Worm (Caenorhabditis elegans) whole organism, L4 larva: ENCODE results near the gene Y6E2A.4.

Source experiments
- D1046.2 ChIP-seq: fragments of 200-800 bp; sonication (Bioruptor generic); IDR thresholded peaks from 2 replicates; pipeline ENCODE4 v1.3.6; 2022; ENCODE audit warnings: missing genetic modification characterization, missing compliant biosample characterization
- F49E8.2 ChIP-seq: sonication (generic microtip); optimal IDR thresholded peaks from 2 replicates; lab custom pipeline; 2016; ENCODE audit warnings: missing compliant biosample characterization, mild to moderate bottlenecking, missing genetic modification characterization, borderline replicate concordance
- T26A8.4 ChIP-seq: fragments of 200-800 bp; sonication (Bioruptor generic); IDR thresholded peaks from 2 replicates; pipeline ENCODE4 v1.3.6; 2022; ENCODE audit warnings: missing genetic modification characterization, missing compliant biosample characterization
- Y105C5A.15 ChIP-seq: fragments of 200-800 bp; sonication (Bioruptor generic); IDR thresholded peaks from 2 replicates; pipeline ENCODE4 v1.3.6; 2022; ENCODE audit warnings: missing genetic modification characterization, missing compliant biosample characterization
- Y5F2A.4 ChIP-seq: fragments of 200-800 bp; sonication (Bioruptor generic); optimal IDR thresholded peaks from 2 replicates; lab custom pipeline; 2018; ENCODE audit warnings: mild to moderate bottlenecking, missing genetic modification characterization, missing compliant biosample characterization
- aha-1 ChIP-seq: fragments of 150-350 bp; peaks from one replicate; lab custom pipeline; 2014; ENCODE audit warnings: missing biosample characterization, missing genetic modification characterization
- ceh-28 ChIP-seq: fragments of 150-350 bp; optimal IDR thresholded peaks from 2 replicates; lab custom pipeline; 2014; ENCODE audit warnings: missing biosample characterization, missing genetic modification reagents, missing genetic modification characterization
- ceh-82 ChIP-seq: sonication (generic microtip); optimal IDR thresholded peaks from 2 replicates; lab custom pipeline; 2017; ENCODE audit warnings: missing biosample characterization, missing genetic modification characterization
- ces-1 ChIP-seq: fragments of 150-350 bp; sonication (generic microtip); optimal IDR thresholded peaks from 4 replicates; lab custom pipeline; 2014; ENCODE audit warnings: missing biosample characterization, missing genetic modification reagents, missing genetic modification characterization
- daf-12 ChIP-seq: fragments of 150-350 bp; optimal IDR thresholded peaks from 2 replicates; lab custom pipeline; 2014; ENCODE audit warnings: missing biosample characterization, missing genetic modification reagents, missing genetic modification characterization
- daf-16 ChIP-seq, 3 experiments: sonication (generic microtip); optimal IDR thresholded peaks; 2 replicates each; lab custom pipeline; 2016 to 2017; ENCODE audit warnings: missing genetic modification characterization in 3 of 3, missing genetic modification reagents in 3 of 3, mild to moderate bottlenecking in 2 of 3, missing compliant biosample characterization in 2 of 3, missing biosample characterization in 1 of 3, moderate library complexity in 1 of 3
- dmd-6 ChIP-seq: fragments of 200-800 bp; sonication (Bioruptor generic); IDR thresholded peaks from 2 replicates; pipeline ENCODE4 v1.3.6; 2022; ENCODE audit warnings: missing genetic modification reagents, missing genetic modification characterization, missing compliant biosample characterization
- dmd-8 ChIP-seq: fragments of 200-800 bp; sonication (Bioruptor generic); IDR thresholded peaks from 2 replicates; pipeline ENCODE4 v1.3.6; 2022; ENCODE audit warnings: missing genetic modification characterization, missing compliant biosample characterization
- duxl-1 ChIP-seq: sonication (generic microtip); optimal IDR thresholded peaks from 2 replicates; lab custom pipeline; 2016; ENCODE audit warnings: mild to moderate bottlenecking, missing genetic modification characterization, moderate library complexity, missing compliant biosample characterization; ENCODE audit not compliant: poor library complexity
- fkh-10 ChIP-seq: fragments of 150-350 bp; optimal IDR thresholded peaks from 2 replicates; lab custom pipeline; 2014; ENCODE audit warnings: missing biosample characterization, missing genetic modification reagents, missing genetic modification characterization
- fos-1 ChIP-seq: fragments of 150-350 bp; optimal IDR thresholded peaks from 2 replicates; lab custom pipeline; 2014; ENCODE audit warnings: missing biosample characterization, missing genetic modification characterization
- lin-1 ChIP-seq: fragments of 200-800 bp; sonication (Bioruptor generic); IDR thresholded peaks from 2 replicates; pipeline ENCODE4 v1.3.6; 2022; ENCODE audit warnings: missing genetic modification reagents, missing genetic modification characterization, missing compliant biosample characterization
- lin-15B ChIP-seq: fragments of 150-350 bp; sonication (generic microtip); optimal IDR thresholded peaks from 3 replicates; lab custom pipeline; 2014; ENCODE audit warnings: missing biosample characterization, missing genetic modification characterization
- lin-29 ChIP-seq: fragments of 200-800 bp; sonication (Bioruptor generic); IDR thresholded peaks from 2 replicates; pipeline ENCODE4 v1.3.6; 2022; ENCODE audit warnings: missing genetic modification reagents, missing genetic modification characterization, missing compliant biosample characterization
- lin-38 ChIP-seq: fragments of 200-800 bp; sonication (Bioruptor generic); IDR thresholded peaks from 2 replicates; pipeline ENCODE4 v1.3.6; 2022; ENCODE audit warnings: missing genetic modification reagents, missing genetic modification characterization, missing compliant biosample characterization
- lin-39 ChIP-seq: fragments of 150-350 bp; optimal IDR thresholded peaks from 2 replicates; lab custom pipeline; 2014; ENCODE audit warnings: missing biosample characterization, missing genetic modification reagents, missing genetic modification characterization
- lsy-2 ChIP-seq, 2 experiments: fragments of 150-350 bp in 1 of 2; sonication (generic microtip) in 1 of 2; optimal IDR thresholded peaks; 2 replicates each; lab custom pipeline; 2014 to 2017; ENCODE audit warnings: missing biosample characterization in 2 of 2, missing genetic modification characterization in 2 of 2
- madf-5 ChIP-seq, 2 experiments: fragments of 200-800 bp; sonication (Bioruptor generic); IDR thresholded peaks; 2 replicates each; pipeline ENCODE4 v1.3.6; 2022; ENCODE audit warnings: missing compliant biosample characterization in 2 of 2, missing genetic modification characterization in 2 of 2
- madf-9 ChIP-seq: fragments of 200-800 bp; sonication (Bioruptor generic); conservative IDR thresholded peaks from 2 replicates; pipeline ENCODE4 v1.3.6; 2022; ENCODE audit warnings: missing genetic modification reagents, missing genetic modification characterization, missing compliant biosample characterization
- mep-1 ChIP-seq: fragments of 150-350 bp; sonication (generic microtip); optimal IDR thresholded peaks from 3 replicates; lab custom pipeline; 2014; ENCODE audit warnings: missing biosample characterization, missing genetic modification characterization
- mes-2 ChIP-seq: sonication (generic microtip); optimal IDR thresholded peaks from 2 replicates; lab custom pipeline; 2016; ENCODE audit warnings: missing genotype, mild to moderate bottlenecking, missing genetic modification characterization, missing compliant biosample characterization; ENCODE audit not compliant: poor library complexity, severe bottlenecking
- nhr-102 ChIP-seq: sonication (generic microtip); optimal IDR thresholded peaks from 2 replicates; lab custom pipeline; 2016; ENCODE audit warnings: mild to moderate bottlenecking, missing genetic modification characterization, moderate library complexity, missing compliant biosample characterization
- nhr-11 ChIP-seq: fragments of 150-350 bp; optimal IDR thresholded peaks from 2 replicates; lab custom pipeline; 2014; ENCODE audit warnings: missing biosample characterization, missing genetic modification characterization
- nhr-111 ChIP-seq: fragments of 200-800 bp; sonication (Bioruptor generic); optimal IDR thresholded peaks from 2 replicates; lab custom pipeline; 2018; ENCODE audit warnings: mild to moderate bottlenecking, missing genetic modification characterization, missing compliant biosample characterization
- nhr-25 ChIP-seq: sonication (generic microtip); optimal IDR thresholded peaks from 2 replicates; lab custom pipeline; 2017; ENCODE audit warnings: missing genetic modification characterization, mild to moderate bottlenecking, missing compliant biosample characterization, antibody characterized with exemption, moderate library complexity, borderline replicate concordance; ENCODE audit not compliant: insufficient read depth
- nhr-41 ChIP-seq: fragments of 200-800 bp; sonication (Bioruptor generic); IDR thresholded peaks from 2 replicates; pipeline ENCODE4 v1.3.6; 2022; ENCODE audit warnings: missing genetic modification reagents, missing genetic modification characterization, missing compliant biosample characterization
- nhr-76 ChIP-seq: fragments of 150-350 bp; optimal IDR thresholded peaks from 2 replicates; lab custom pipeline; 2014; ENCODE audit warnings: missing biosample characterization, missing genetic modification characterization
- nhr-77 ChIP-seq: fragments of 150-350 bp; optimal IDR thresholded peaks from 2 replicates; lab custom pipeline; 2014; ENCODE audit warnings: missing biosample characterization, missing genetic modification characterization
- sdz-12 ChIP-seq: fragments of 200-800 bp; sonication (Bioruptor generic); optimal IDR thresholded peaks from 2 replicates; lab custom pipeline; 2018; ENCODE audit warnings: mild to moderate bottlenecking, missing genetic modification characterization, missing compliant biosample characterization
- skn-1 ChIP-seq: fragments of 150-350 bp; optimal IDR thresholded peaks from 2 replicates; lab custom pipeline; 2014; ENCODE audit warnings: missing biosample characterization, missing genetic modification characterization
- snpc-4 ChIP-seq: fragments of 150-350 bp; optimal IDR thresholded peaks from 2 replicates; lab custom pipeline; 2014; ENCODE audit warnings: missing biosample characterization, missing genetic modification characterization
- spr-1 ChIP-seq: sonication (generic microtip); optimal IDR thresholded peaks from 2 replicates; lab custom pipeline; 2016; ENCODE audit warnings: mild to moderate bottlenecking, missing genetic modification characterization, missing compliant biosample characterization
- spr-3 ChIP-seq: fragments of 200-800 bp; sonication (Bioruptor generic); optimal IDR thresholded peaks from 2 replicates; lab custom pipeline; 2018; ENCODE audit warnings: mild to moderate bottlenecking, missing genetic modification characterization, missing compliant biosample characterization
- tag-97 ChIP-seq: fragments of 200-800 bp; sonication (Bioruptor generic); IDR thresholded peaks from 2 replicates; pipeline ENCODE4 v1.3.6; 2022; ENCODE audit warnings: missing genetic modification characterization, missing compliant biosample characterization
- unc-62 ChIP-seq, 3 experiments: fragments of 150-350 bp in 1 of 3; sonication (generic microtip); optimal IDR thresholded peaks in 2 of 3; peaks in 1 of 3; 1 replicate in 1 of 3; 2 replicates in 2 of 3; lab custom pipeline; 2014 to 2017; ENCODE audit warnings: missing biosample characterization in 3 of 3, missing genetic modification characterization in 3 of 3, missing genetic modification reagents in 3 of 3, missing genotype in 1 of 3
- zag-1 ChIP-seq: fragments of 150-350 bp; optimal IDR thresholded peaks from 2 replicates; lab custom pipeline; 2014; ENCODE audit warnings: missing biosample characterization, missing genetic modification characterization
- zip-11 ChIP-seq: fragments of 200-800 bp; sonication (Bioruptor generic); IDR thresholded peaks from 2 replicates; pipeline ENCODE4 v1.3.6; 2022; ENCODE audit warnings: missing genetic modification characterization, missing compliant biosample characterization
- ztf-11 ChIP-seq: fragments of 150-350 bp; optimal IDR thresholded peaks from 2 replicates; lab custom pipeline; 2014; ENCODE audit warnings: missing biosample characterization, missing genetic modification characterization
- ztf-7 ChIP-seq: fragments of 150-350 bp; optimal IDR thresholded peaks from 2 replicates; lab custom pipeline; 2014; ENCODE audit warnings: missing biosample characterization, missing genetic modification characterization

Gene Y6E2A.4

ce11 chrV:15766122-15766594 is 49.6 kb upstream of the Y6E2A.4 start, which contains the start of the genes haf-3 and F57A10.2 (continued):
- TF ChIP-seq lin-39: no peak
- no peak for TF ChIP-seq Y105C5A.15
- peak; percentile 79 for TF ChIP-seq nhr-11 (tag; lab: Kevin White, UChicago)
- TF ChIP-seq dmd-6 (GFP tag; lab: Robert Waterston, UW): peak; percentile 89
- TF ChIP-seq T26A8.4 (GFP tag; lab: Robert Waterston, UW): peak; percentile 94
- TF ChIP-seq ztf-7 (tag; lab: Kevin White, UChicago): peak; percentile 81
- no peak for TF ChIP-seq fos-1 (tag; lab: Kevin White, UChicago)
- TF ChIP-seq ztf-11: no peak
- no peak for TF ChIP-seq ceh-28 (tag; lab: Kevin White, UChicago)
- no peak for TF ChIP-seq zag-1 (tag; lab: Kevin White, UChicago)
- no peak for TF ChIP-seq zip-11
- TF ChIP-seq lin-15B (tag; lab: Kevin White, UChicago): peak; percentile 68
- peak; percentile 90 for TF ChIP-seq lin-38
- no peak for TF ChIP-seq sdz-12 (GFP tag; lab: Kevin White, UChicago)
- TF ChIP-seq spr-1 (tag; lab: Kevin White, UChicago): peak; percentile 78
- TF ChIP-seq nhr-41 (GFP tag; lab: Robert Waterston, UW): no peak
- TF ChIP-seq lin-29 (GFP tag; lab: Robert Waterston, UW): peak; percentile 62; the same call in 1 of the 2 replicates
- peak; percentile 90 for TF ChIP-seq nhr-77 (tag; lab: Kevin White, UChicago)
- TF ChIP-seq ceh-82 (tag; lab: Kevin White, UChicago): no peak
- peak; percentile 34 for TF ChIP-seq snpc-4 (tag; lab: Kevin White, UChicago)
- peak; percentile 92 for TF ChIP-seq nhr-102
- TF ChIP-seq dmd-8 (GFP tag; lab: Robert Waterston, UW): no peak
- TF ChIP-seq lin-1 (GFP tag; lab: Robert Waterston, UW): peak; percentile 55; the same call in 1 of the 2 replicates
- peak; percentile 9 for TF ChIP-seq nhr-25 (tag; lab: Kevin White, UChicago)
- no peak for TF ChIP-seq unc-62 (GFP tag; optimal IDR thresholded peaks at IDR 0.05 in 1 of 2; lab: Kevin White, UChicago)
- TF ChIP-seq unc-62 (tag; optimal IDR thresholded peaks at IDR 0.05; lab: Kevin White, UChicago): no peak
- peak; percentile 79 for TF ChIP-seq fkh-10 (GFP tag; lab: Kevin White, UChicago)
- TF ChIP-seq tag-97 (GFP tag; lab: Robert Waterston, UW): no peak
- 0 out of 2 replicates have a peak, but pooled peaks have one; percentile 36 for TF ChIP-seq D1046.2
- peak; percentile 56; the same call in 1 of the 2 replicates for TF ChIP-seq madf-9
- TF ChIP-seq Y5F2A.4 (GFP tag; lab: Kevin White, UChicago): peak; percentile 40
- TF ChIP-seq skn-1 (tag; lab: Kevin White, UChicago): no peak
- TF ChIP-seq aha-1 (tag; lab: Kevin White, UChicago): peak; percentile 76
- TF ChIP-seq daf-16 (GFP tag; optimal IDR thresholded peaks at IDR 0.05; lab: Kevin White, UChicago): peak in 1 of 2 experiments; percentile 58
- peak; percentile 42 for TF ChIP-seq daf-16 (tag; optimal IDR thresholded peaks at IDR 0.05; lab: Kevin White, UChicago)
- TF ChIP-seq madf-5 (GFP tag; IDR thresholded peaks at IDR 0.05; lab: Robert Waterston, UW): no peak
- peak in 1 of 2 experiments; percentile 95 for TF ChIP-seq lsy-2 (tag; optimal IDR thresholded peaks at IDR 0.05; lab: Kevin White, UChicago)
- TF ChIP-seq mes-2: peak; percentile 93
- TF ChIP-seq mep-1 (tag; lab: Kevin White, UChicago): peak; percentile 94
- TF ChIP-seq ces-1: peak; percentile 6
- TF ChIP-seq duxl-1 (tag; lab: Kevin White, UChicago): peak; percentile 92

ce11 chrV:15758449-15758848 is 41.9 kb upstream of the Y6E2A.4 start, which contains the start of gene str-9:
TSS of gene str-9 (plus strand) at chrV:15758749.
- TF ChIP-seq spr-3 (GFP tag; lab: Kevin White, UChicago) (no peak), nhr-76 (tag; lab: Kevin White, UChicago) (no peak), F49E8.2 (no peak), mes-2 (no peak), nhr-111 (GFP tag; lab: Kevin White, UChicago) (no peak), daf-12 (no peak)
